Fruit fly (Drosophila melanogaster) whole organism, embryonic: ENCODE measurements around the gene Osi10a.

Experiments
- Blimp-1 ChIP-seq: fragments of 200-800 bp; sonication (Bioruptor generic); optimal IDR thresholded peaks from 3 replicates; lab custom pipeline; 2018; ENCODE audit warnings: missing biosample characterization, missing genetic modification characterization, mild to moderate bottlenecking, moderate library complexity, missing genetic modification reagents
- CG10979 ChIP-seq: fragments of 200-800 bp; sonication (Bioruptor generic); optimal IDR thresholded peaks from 2 replicates; lab custom pipeline; 2018; ENCODE audit warnings: missing biosample characterization, mild to moderate bottlenecking, missing genetic modification characterization, moderate library complexity
- CG14710 ChIP-seq: fragments of 200-800 bp; sonication (Bioruptor generic); optimal IDR thresholded peaks from 3 replicates; lab custom pipeline; 2019; ENCODE audit warnings: missing biosample characterization, mild to moderate bottlenecking, missing genetic modification characterization, moderate library complexity
- CG17385 ChIP-seq: fragments of 200-800 bp; sonication (Bioruptor generic); optimal IDR thresholded peaks from 3 replicates; lab custom pipeline; 2018; ENCODE audit warnings: missing biosample characterization, mild to moderate bottlenecking, missing genetic modification characterization
- CG2116 ChIP-seq: fragments of 200-800 bp; sonication (Bioruptor generic); optimal IDR thresholded peaks from 3 replicates; lab custom pipeline; 2018; ENCODE audit warnings: missing biosample characterization, mild to moderate bottlenecking, missing genetic modification characterization
- CG2875 ChIP-seq: fragments of 200-800 bp; sonication (Bioruptor generic); optimal IDR thresholded peaks from 2 replicates; lab custom pipeline; 2017; ENCODE audit warnings: missing biosample characterization, mild to moderate bottlenecking, missing genetic modification characterization, missing genetic modification reagents
- CG30403 ChIP-seq: fragments of 200-800 bp; sonication (Bioruptor generic); optimal IDR thresholded peaks from 3 replicates; lab custom pipeline; 2016; ENCODE audit warnings: missing biosample characterization, missing genetic modification characterization
- CG31365 ChIP-seq: fragments of 200-800 bp; sonication (Bioruptor generic); optimal IDR thresholded peaks from 2 replicates; lab custom pipeline; 2018; ENCODE audit warnings: missing biosample characterization, mild to moderate bottlenecking, missing genetic modification characterization
- CG3163 ChIP-seq: fragments of 200-800 bp; sonication (Bioruptor generic); optimal IDR thresholded peaks from 3 replicates; lab custom pipeline; 2016; ENCODE audit warnings: missing biosample characterization, missing genetic modification characterization
- CG33557 ChIP-seq: fragments of 200-800 bp; sonication (Bioruptor generic); optimal IDR thresholded peaks from 2 replicates; lab custom pipeline; 2019; ENCODE audit warnings: missing biosample characterization, mild to moderate bottlenecking, missing genetic modification characterization, moderate library complexity
- CG3407 ChIP-seq: fragments of 200-800 bp; sonication (Bioruptor generic); optimal IDR thresholded peaks from 2 replicates; lab custom pipeline; 2018; ENCODE audit warnings: missing biosample characterization, mild to moderate bottlenecking, missing genetic modification characterization
- CG3995 ChIP-seq: fragments of 200-800 bp; sonication (Bioruptor generic); optimal IDR thresholded peaks from 3 replicates; lab custom pipeline; 2016; ENCODE audit warnings: missing biosample characterization, missing genetic modification characterization
- CG6175 ChIP-seq: fragments of 200-800 bp; sonication (Bioruptor generic); IDR thresholded peaks from 3 replicates; pipeline ENCODE4 v1.3.6; 2022; ENCODE audit warnings: missing biosample characterization, missing genetic modification characterization
- CG7987 ChIP-seq: fragments of 200-800 bp; sonication (Bioruptor generic); optimal IDR thresholded peaks from 2 replicates; lab custom pipeline; 2018; ENCODE audit warnings: missing biosample characterization, mild to moderate bottlenecking, missing genetic modification characterization, moderate library complexity
- CrebB ChIP-seq: fragments of 200-800 bp; sonication (Bioruptor generic); optimal IDR thresholded peaks from 3 replicates; lab custom pipeline; 2018; ENCODE audit warnings: missing biosample characterization, mild to moderate bottlenecking, missing genetic modification characterization
- D19A ChIP-seq: fragments of 200-800 bp; optimal IDR thresholded peaks from 3 replicates; lab custom pipeline; 2019; ENCODE audit warnings: missing biosample characterization, mild to moderate bottlenecking, missing genetic modification characterization, moderate library complexity
- D19B ChIP-seq: fragments of 200-800 bp; sonication (Bioruptor generic); optimal IDR thresholded peaks from 2 replicates; lab custom pipeline; 2017; ENCODE audit warnings: missing biosample characterization, mild to moderate bottlenecking, missing genetic modification characterization
- Doc2 ChIP-seq: fragments of 200-800 bp; sonication (Bioruptor generic); IDR thresholded peaks from 2 replicates; pipeline ENCODE4 v1.3.6; 2022; ENCODE audit warnings: missing biosample characterization, missing genetic modification characterization
- HmgZ ChIP-seq: fragments of 200-800 bp; sonication (Bioruptor generic); optimal IDR thresholded peaks from 2 replicates; lab custom pipeline; 2018; ENCODE audit warnings: missing biosample characterization, mild to moderate bottlenecking, missing genetic modification characterization
- Hmx ChIP-seq: fragments of 200-800 bp; sonication (Bioruptor generic); optimal IDR thresholded peaks from 2 replicates; lab custom pipeline; 2016; ENCODE audit warnings: missing biosample characterization, missing genetic modification characterization
- MTF-1 ChIP-seq: fragments of 200-800 bp; sonication (Bioruptor generic); optimal IDR thresholded peaks from 2 replicates; lab custom pipeline; 2018; ENCODE audit warnings: missing biosample characterization, mild to moderate bottlenecking, missing genetic modification characterization, borderline replicate concordance
- Poxn ChIP-seq: fragments of 200-800 bp; sonication (Bioruptor generic); IDR thresholded peaks from 2 replicates; pipeline ENCODE4 v1.3.6; 2022; ENCODE audit warnings: missing biosample characterization, missing genetic modification characterization
- Rfx ChIP-seq: fragments of 200-800 bp; sonication (Bioruptor generic); IDR thresholded peaks from 2 replicates; pipeline ENCODE4 v1.3.6; 2022; ENCODE audit warnings: missing biosample characterization, missing genetic modification characterization
- Side ChIP-seq: fragments of 200-800 bp; sonication (Bioruptor generic); optimal IDR thresholded peaks from 2 replicates; lab custom pipeline; 2016; ENCODE audit warnings: missing biosample characterization, missing genetic modification characterization
- Sox102F ChIP-seq: fragments of 200-800 bp; sonication (Bioruptor generic); optimal IDR thresholded peaks from 2 replicates; lab custom pipeline; 2018; ENCODE audit warnings: missing biosample characterization, mild to moderate bottlenecking, missing genetic modification characterization, moderate library complexity
- bigmax ChIP-seq: fragments of 200-800 bp; sonication (Bioruptor generic); optimal IDR thresholded peaks from 2 replicates; lab custom pipeline; 2018; ENCODE audit warnings: missing biosample characterization, mild to moderate bottlenecking, missing genetic modification characterization
- chif ChIP-seq, 2 experiments: fragments of 200-800 bp; sonication (Bioruptor generic); optimal IDR thresholded peaks; 3 replicates each; lab custom pipeline; 2016; ENCODE audit warnings: missing biosample characterization in 2 of 2, missing genetic modification characterization in 2 of 2
- chn ChIP-seq: fragments of 200-800 bp; sonication (Bioruptor generic); optimal IDR thresholded peaks from 2 replicates; lab custom pipeline; 2016; ENCODE audit warnings: missing biosample characterization, missing genetic modification characterization
- corto ChIP-seq: fragments of 200-800 bp; sonication (Bioruptor generic); optimal IDR thresholded peaks from 2 replicates; lab custom pipeline; 2016; ENCODE audit warnings: missing biosample characterization, mild to moderate bottlenecking, missing genetic modification characterization, moderate library complexity
- crol ChIP-seq: fragments of 200-800 bp; sonication (Bioruptor generic); IDR thresholded peaks from 2 replicates; pipeline ENCODE4 v1.3.6; 2022; ENCODE audit warnings: missing biosample characterization, missing genetic modification characterization
- dimm ChIP-seq: fragments of 200-800 bp; sonication (Bioruptor generic); IDR thresholded peaks from 2 replicates; pipeline ENCODE4 v1.3.6; 2022; ENCODE audit warnings: missing biosample characterization, missing genetic modification characterization
- fd3F ChIP-seq: fragments of 200-800 bp; sonication (Bioruptor generic); optimal IDR thresholded peaks from 2 replicates; lab custom pipeline; 2018; ENCODE audit warnings: missing biosample characterization, mild to moderate bottlenecking, missing genetic modification characterization, moderate library complexity
- ftz-f1 ChIP-seq: fragments of 200-800 bp; sonication (Bioruptor generic); optimal IDR thresholded peaks from 2 replicates; lab custom pipeline; 2016; ENCODE audit warnings: missing biosample characterization, missing genetic modification characterization
- gem ChIP-seq: fragments of 200-800 bp; sonication (Bioruptor generic); optimal IDR thresholded peaks from 2 replicates; lab custom pipeline; 2019; ENCODE audit warnings: missing biosample characterization, mild to moderate bottlenecking, missing genetic modification characterization, moderate library complexity
- grau ChIP-seq: fragments of 200-800 bp; optimal IDR thresholded peaks from 3 replicates; lab custom pipeline; 2019; ENCODE audit warnings: missing biosample characterization, mild to moderate bottlenecking, missing genetic modification characterization, moderate library complexity
- ham ChIP-seq: fragments of 200-800 bp; sonication (Bioruptor generic); IDR thresholded peaks from 2 replicates; pipeline ENCODE4 v1.3.6; 2022; ENCODE audit warnings: missing biosample characterization, missing genetic modification characterization
- inv ChIP-seq: fragments of 200-800 bp; sonication (Bioruptor generic); IDR thresholded peaks from 2 replicates; pipeline ENCODE4 v1.3.6; 2022; ENCODE audit warnings: missing biosample characterization, missing genetic modification characterization; ENCODE audit not compliant: partially characterized antibody
- kay ChIP-seq: fragments of 200-800 bp; sonication (Bioruptor generic); optimal IDR thresholded peaks from 2 replicates; lab custom pipeline; 2016; ENCODE audit warnings: missing biosample characterization, missing genetic modification characterization
- klu ChIP-seq: fragments of 200-800 bp; sonication (Bioruptor generic); IDR thresholded peaks from 2 replicates; pipeline ENCODE4 v1.3.6; 2022; ENCODE audit warnings: missing biosample characterization, missing genetic modification characterization
- lilli ChIP-seq: fragments of 200-800 bp; sonication (Bioruptor generic); optimal IDR thresholded peaks from 3 replicates; lab custom pipeline; 2016; ENCODE audit warnings: missing biosample characterization, missing genetic modification characterization
- lola ChIP-seq, 3 experiments: fragments of >200 bp in 2 of 3; fragments of 200-800 bp in 1 of 3; sonication (Bioruptor generic) in 1 of 3; optimal IDR thresholded peaks; 2 replicates each; lab custom pipeline; 2017 to 2019; ENCODE audit warnings: missing biosample characterization in 3 of 3, missing genetic modification characterization in 3 of 3, mild to moderate bottlenecking in 1 of 3, moderate library complexity in 1 of 3
- luna ChIP-seq: fragments of 200-800 bp; sonication (Bioruptor generic); optimal IDR thresholded peaks from 2 replicates; lab custom pipeline; 2016; ENCODE audit warnings: missing biosample characterization, missing genetic modification characterization
- odd ChIP-seq: fragments of 200-800 bp; sonication (Bioruptor generic); optimal IDR thresholded peaks from 2 replicates; lab custom pipeline; 2017; ENCODE audit warnings: missing biosample characterization, mild to moderate bottlenecking, missing genetic modification characterization
- otp ChIP-seq: fragments of 200-800 bp; sonication (Bioruptor generic); IDR thresholded peaks from 3 replicates; pipeline ENCODE4, ENCODE4 v1.3.6; 2022; ENCODE audit warnings: missing biosample characterization, missing genetic modification characterization
- pb ChIP-seq: fragments of 200-800 bp; sonication (Bioruptor generic); optimal IDR thresholded peaks from 3 replicates; lab custom pipeline; 2016; ENCODE audit warnings: missing biosample characterization, missing genetic modification characterization
- ranshi ChIP-seq: fragments of 200-800 bp; sonication (Bioruptor generic); IDR thresholded peaks from 2 replicates; pipeline ENCODE4 v1.3.6; 2022; ENCODE audit warnings: missing biosample characterization, missing genetic modification characterization
- row ChIP-seq: fragments of 200-800 bp; sonication (Bioruptor generic); IDR thresholded peaks from 3 replicates; pipeline ENCODE4 v1.3.6; 2022; ENCODE audit warnings: missing biosample characterization, missing genetic modification characterization
- tup ChIP-seq: fragments of 200-800 bp; sonication (Bioruptor generic); optimal IDR thresholded peaks from 2 replicates; lab custom pipeline; 2016; ENCODE audit warnings: missing biosample characterization, mild to moderate bottlenecking, missing genetic modification characterization, moderate library complexity
- twi ChIP-seq: fragments of 200-800 bp; optimal IDR thresholded peaks from 2 replicates; lab custom pipeline; 2019; ENCODE audit warnings: missing biosample characterization, mild to moderate bottlenecking, missing genetic modification characterization, moderate library complexity
- zf30C ChIP-seq: fragments of 200-800 bp; sonication (Bioruptor generic); optimal IDR thresholded peaks from 3 replicates; lab custom pipeline; 2018; ENCODE audit warnings: missing biosample characterization, mild to moderate bottlenecking, missing genetic modification characterization

Osi10a gene

DNA sequence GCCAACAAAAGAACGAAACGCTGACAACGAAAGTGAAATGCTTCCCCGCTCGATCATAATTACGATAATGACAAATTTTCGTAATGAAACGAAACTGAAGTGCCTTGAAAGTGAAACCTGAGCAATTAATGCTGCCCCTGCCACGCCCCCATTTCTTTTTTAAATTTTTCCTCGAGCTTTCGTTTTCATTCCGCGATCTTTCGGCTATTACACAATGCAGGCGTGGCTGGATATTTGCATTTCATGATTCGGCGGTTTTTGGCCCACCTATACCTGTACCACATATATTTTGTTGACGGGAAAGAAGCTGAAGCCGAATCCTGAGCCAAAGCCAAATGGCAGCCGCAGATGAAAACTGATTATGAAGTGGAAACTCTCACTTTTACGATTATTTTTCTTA, 23.5 kb upstream of the Osi10a start:
- TF ChIP-seq Blimp-1 (GFP tag; lab: Kevin White, UChicago) (peak; percentile 93), inv (no peak)

DNA sequence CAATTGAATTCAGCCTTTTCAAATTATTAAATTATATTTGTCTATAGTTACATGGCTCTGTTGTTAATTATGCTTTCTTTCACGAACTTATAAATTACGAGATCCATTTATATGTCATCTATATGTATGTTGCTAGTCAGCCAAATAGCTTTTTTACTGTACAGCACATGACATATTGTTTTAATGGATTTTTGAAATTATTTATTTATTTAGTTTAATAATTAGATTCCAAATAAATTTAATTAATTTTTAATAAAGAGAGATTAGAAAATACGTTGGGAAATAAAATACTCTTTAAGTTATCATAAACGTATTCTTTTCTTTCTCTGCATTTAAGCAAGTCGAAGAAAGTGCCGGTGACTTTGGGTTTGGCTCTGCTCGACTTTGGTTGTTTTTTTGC, 22.5 kb upstream of the Osi10a start:
- TF ChIP-seq CG2875 (GFP tag; lab: Kevin White, UChicago) (peak; percentile 29), pb (GFP tag; lab: Kevin White, UChicago) (no peak), chif (GFP tag; optimal IDR thresholded peaks at IDR 0.05; lab: Kevin White, UChicago) (no peak), CG17385 (GFP tag; lab: Kevin White, UChicago) (peak; percentile 15), MTF-1 (GFP tag; lab: Kevin White, UChicago) (no peak), CG3407 (GFP tag; lab: Kevin White, UChicago) (peak; percentile 32), twi (tag; lab: Kevin White, UChicago) (no peak), otp (GFP tag; lab: Robert Waterston, UW) (no peak), CG31365 (tag; lab: Kevin White, UChicago) (no peak), lilli (GFP tag; lab: Kevin White, UChicago) (no peak), lola (GFP tag; optimal IDR thresholded peaks at IDR 0.05; lab: Kevin White, UChicago) (peak in 1 of 3 experiments; percentile 42), odd (no peak), HmgZ (tag; lab: Kevin White, UChicago) (no peak), CG10979 (tag; lab: Kevin White, UChicago) (peak; percentile 68), ham (no peak), D19A (peak; percentile 52), grau (tag; lab: Kevin White, UChicago) (peak; percentile 35), klu (no peak), Rfx (GFP tag; lab: Robert Waterston, UW) (no peak), Side (GFP tag; lab: Kevin White, UChicago) (no peak), CG3163 (no peak), fd3F (GFP tag; lab: Kevin White, UChicago) (no peak), Sox102F (GFP tag; lab: Kevin White, UChicago) (peak; percentile 72), gem (tag; lab: Kevin White, UChicago) (peak; percentile 70), bigmax (GFP tag; lab: Kevin White, UChicago) (no peak), luna (GFP tag; lab: Kevin White, UChicago) (no peak), CG7987 (GFP tag; lab: Kevin White, UChicago) (no peak), Hmx (GFP tag; lab: Kevin White, UChicago) (no peak), D19B (GFP tag; lab: Kevin White, UChicago) (no peak), CG33557 (GFP tag; lab: Kevin White, UChicago) (no peak), Doc2 (GFP tag; lab: Robert Waterston, UW) (no peak), zf30C (GFP tag; lab: Kevin White, UChicago) (no peak), CrebB (tag; lab: Kevin White, UChicago) (no peak), Poxn (no peak), CG14710 (tag; lab: Kevin White, UChicago) (peak; percentile 46), corto (GFP tag; lab: Kevin White, UChicago) (no peak), ranshi (GFP tag; lab: Robert Waterston, UW) (no peak), CG2116 (no peak), chn (GFP tag; lab: Kevin White, UChicago) (no peak), CG6175 (GFP tag; lab: Robert Waterston, UW) (no peak), CG3995 (no peak), kay (GFP tag; lab: Kevin White, UChicago) (no peak), row (GFP tag; lab: Robert Waterston, UW) (0 out of 3 replicates have a peak, but pooled peaks have one; percentile 20), crol (GFP tag; lab: Robert Waterston, UW) (no peak), CG30403 (GFP tag; lab: Kevin White, UChicago) (peak; percentile 20), dimm (no peak), ftz-f1 (GFP tag; lab: Kevin White, UChicago) (no peak), tup (no peak)
